Worm (Caenorhabditis elegans) whole organism, L2 larva: ENCODE data around the gene str-93.

Experiments used
- C34F6.9 ChIP-seq: fragments of 150-350 bp; optimal IDR thresholded peaks from 2 replicates; lab custom pipeline; 2014; ENCODE audit warnings: missing biosample characterization, missing genetic modification characterization
- F13H6.1 ChIP-seq: sonication (generic microtip); optimal IDR thresholded peaks from 2 replicates; lab custom pipeline; 2016; ENCODE audit warnings: missing genetic modification characterization, missing compliant biosample characterization
- R02D3.7 ChIP-seq: fragments of 150-350 bp; optimal IDR thresholded peaks from 2 replicates; lab custom pipeline; 2014; ENCODE audit warnings: missing biosample characterization, missing genetic modification characterization
- Y55F3AM.14 ChIP-seq: fragments of 200-800 bp; sonication (Bioruptor generic); optimal IDR thresholded peaks from 2 replicates; lab custom pipeline; 2018; ENCODE audit warnings: mild to moderate bottlenecking, missing genetic modification characterization, missing compliant biosample characterization
- ZK546.5 ChIP-seq: sonication (generic microtip); optimal IDR thresholded peaks from 2 replicates; lab custom pipeline; 2017; ENCODE audit warnings: missing biosample characterization, missing genetic modification characterization
- aly-2 ChIP-seq: fragments of 150-350 bp; optimal IDR thresholded peaks from 2 replicates; lab custom pipeline; 2014; ENCODE audit warnings: missing biosample characterization, missing genetic modification characterization
- blmp-1 ChIP-seq: sonication (generic microtip); optimal IDR thresholded peaks from 2 replicates; lab custom pipeline; 2017; ENCODE audit warnings: missing genetic modification characterization, mild to moderate bottlenecking, missing compliant biosample characterization, antibody characterized with exemption, moderate library complexity; ENCODE audit not compliant: insufficient read depth
- crh-2 ChIP-seq: sonication (generic microtip); optimal IDR thresholded peaks from 2 replicates; lab custom pipeline; 2017; ENCODE audit warnings: missing biosample characterization, missing genetic modification characterization
- egl-27 ChIP-seq: sonication (generic microtip); optimal IDR thresholded peaks from 3 replicates; lab custom pipeline; 2017; ENCODE audit warnings: missing biosample characterization, missing genetic modification reagents, missing genetic modification characterization
- elt-1 ChIP-seq: fragments of 150-350 bp; optimal IDR thresholded peaks from 2 replicates; lab custom pipeline; 2014; ENCODE audit warnings: missing biosample characterization, missing genetic modification characterization
- elt-3 ChIP-seq: sonication (generic microtip); optimal IDR thresholded peaks from 2 replicates; lab custom pipeline; 2017; ENCODE audit warnings: missing biosample characterization, missing genetic modification characterization
- fos-1 ChIP-seq: fragments of 150-350 bp; optimal IDR thresholded peaks from 2 replicates; lab custom pipeline; 2014; ENCODE audit warnings: missing biosample characterization, missing genetic modification characterization
- gmeb-1 ChIP-seq: fragments of 150-350 bp; optimal IDR thresholded peaks from 2 replicates; lab custom pipeline; 2014; ENCODE audit warnings: missing biosample characterization, missing genetic modification characterization
- lin-39 ChIP-seq: fragments of 150-350 bp; optimal IDR thresholded peaks from 2 replicates; lab custom pipeline; 2014; ENCODE audit warnings: missing biosample characterization, missing genetic modification reagents, missing genetic modification characterization
- lsy-2 ChIP-seq, 2 experiments: fragments of 150-350 bp in 1 of 2; sonication (generic microtip) in 1 of 2; optimal IDR thresholded peaks; 2 replicates each; lab custom pipeline; 2014 to 2017; ENCODE audit warnings: missing biosample characterization in 2 of 2, missing genetic modification characterization in 2 of 2
- mab-5 ChIP-seq: fragments of 150-350 bp; optimal IDR thresholded peaks from 2 replicates; lab custom pipeline; 2014; ENCODE audit warnings: missing biosample characterization, missing genetic modification characterization
- mbf-1 ChIP-seq: sonication (generic microtip); optimal IDR thresholded peaks from 2 replicates; lab custom pipeline; 2017; ENCODE audit warnings: missing biosample characterization, missing genetic modification characterization
- nhr-10 ChIP-seq: sonication (generic microtip); optimal IDR thresholded peaks from 2 replicates; lab custom pipeline; 2017; ENCODE audit warnings: missing biosample characterization, missing genetic modification characterization
- nhr-12 ChIP-seq: fragments of 150-350 bp; optimal IDR thresholded peaks from 2 replicates; lab custom pipeline; 2014; ENCODE audit warnings: missing biosample characterization, missing genetic modification characterization
- nhr-129 ChIP-seq: fragments of 150-350 bp; optimal IDR thresholded peaks from 2 replicates; lab custom pipeline; 2014; ENCODE audit warnings: missing biosample characterization, missing genetic modification characterization
- nhr-23 ChIP-seq: fragments of 150-350 bp; optimal IDR thresholded peaks from 2 replicates; lab custom pipeline; 2014; ENCODE audit warnings: missing biosample characterization, missing genetic modification reagents, missing genetic modification characterization
- nhr-6 ChIP-seq: fragments of 150-350 bp; optimal IDR thresholded peaks from 2 replicates; lab custom pipeline; 2014; ENCODE audit warnings: missing biosample characterization, missing genetic modification characterization
- nhr-77 ChIP-seq: fragments of 150-350 bp; optimal IDR thresholded peaks from 2 replicates; lab custom pipeline; 2014; ENCODE audit warnings: missing biosample characterization, missing genetic modification characterization
- peb-1 ChIP-seq: fragments of 150-350 bp; optimal IDR thresholded peaks from 2 replicates; lab custom pipeline; 2014; ENCODE audit warnings: missing biosample characterization, missing genetic modification characterization
- sem-4 ChIP-seq: fragments of 150-350 bp; optimal IDR thresholded peaks from 2 replicates; lab custom pipeline; 2014; ENCODE audit warnings: missing biosample characterization, missing genetic modification reagents, missing genetic modification characterization
- sma-3 ChIP-seq: sonication (generic microtip); optimal IDR thresholded peaks from 2 replicates; lab custom pipeline; 2016; ENCODE audit warnings: missing genetic modification reagents, missing genetic modification characterization, missing compliant biosample characterization
- sma-9 ChIP-seq, 2 experiments: fragments of 150-350 bp in 1 of 2; sonication (generic microtip) in 1 of 2; optimal IDR thresholded peaks; 2 replicates each; lab custom pipeline; 2014 to 2016; ENCODE audit warnings: missing genetic modification characterization in 2 of 2, mild to moderate bottlenecking in 1 of 2, missing biosample characterization in 1 of 2, missing compliant biosample characterization in 1 of 2, missing genetic modification reagents in 1 of 2, moderate library complexity in 1 of 2
- snpc-4 ChIP-seq: fragments of 150-350 bp; optimal IDR thresholded peaks from 2 replicates; lab custom pipeline; 2014; ENCODE audit warnings: missing biosample characterization, missing genetic modification characterization
- unc-39 ChIP-seq: fragments of 150-350 bp; optimal IDR thresholded peaks from 2 replicates; lab custom pipeline; 2014; ENCODE audit warnings: missing biosample characterization, missing genetic modification characterization
- unc-62 ChIP-seq: fragments of 150-350 bp; optimal IDR thresholded peaks from 2 replicates; lab custom pipeline; 2014; ENCODE audit warnings: missing biosample characterization, missing genetic modification reagents, missing genetic modification characterization
- zag-1 ChIP-seq: fragments of 150-350 bp; optimal IDR thresholded peaks from 2 replicates; lab custom pipeline; 2014; ENCODE audit warnings: missing biosample characterization, missing genetic modification characterization
- ztf-1 ChIP-seq: fragments of 200-800 bp; sonication (Bioruptor generic); conservative IDR thresholded peaks from 2 replicates; pipeline ENCODE4 v1.3.6; 2022; ENCODE audit warnings: missing genetic modification characterization, missing compliant biosample characterization
- ztf-11 ChIP-seq: sonication (generic microtip); optimal IDR thresholded peaks from 2 replicates; lab custom pipeline; 2017; ENCODE audit warnings: missing biosample characterization, missing genetic modification characterization
- ztf-4 ChIP-seq: fragments of 150-350 bp; optimal IDR thresholded peaks from 2 replicates; lab custom pipeline; 2014; ENCODE audit warnings: missing biosample characterization, missing genetic modification characterization

Gene str-93

ce11 chrV:17673343-17673742, at the start of gene str-93:
str-93 (minus strand) TSS chrV:17673443.
- TF ChIP-seq lin-39 = no peak
- TF ChIP-seq mab-5 (tag; lab: Kevin White, UChicago) = no peak
- TF ChIP-seq R02D3.7 (tag; lab: Kevin White, UChicago) = no peak
- TF ChIP-seq sem-4 (tag; lab: Kevin White, UChicago) = no peak
- TF ChIP-seq unc-39 (tag; lab: Kevin White, UChicago) = no peak
- no peak for TF ChIP-seq elt-1 (tag; lab: Kevin White, UChicago)
- no peak for TF ChIP-seq fos-1 (tag; lab: Kevin White, UChicago)
- TF ChIP-seq snpc-4 (tag; lab: Kevin White, UChicago) = no peak
- TF ChIP-seq ztf-4 (tag; lab: Kevin White, UChicago) = no peak
- TF ChIP-seq blmp-1 (tag; lab: Kevin White, UChicago) = no peak
- TF ChIP-seq F13H6.1 = no peak
- TF ChIP-seq nhr-77 = no peak
- TF ChIP-seq sma-9 (GFP tag; optimal IDR thresholded peaks at IDR 0.05; lab: Kevin White, UChicago) = no peak
- TF ChIP-seq sma-9 (tag; optimal IDR thresholded peaks at IDR 0.05; lab: Kevin White, UChicago) = no peak
- no peak for TF ChIP-seq nhr-10
- TF ChIP-seq nhr-23 (tag; lab: Kevin White, UChicago) = no peak
- no peak for TF ChIP-seq nhr-6 (tag; lab: Kevin White, UChicago)
- no peak for TF ChIP-seq zag-1 (tag; lab: Kevin White, UChicago)
- TF ChIP-seq Y55F3AM.14 (GFP tag; lab: Kevin White, UChicago) = no peak
- TF ChIP-seq egl-27 = no peak

ce11 chrV:17722553-17722952, 49.3 kb upstream of the str-93 start:
- TF ChIP-seq nhr-129 (tag; lab: Kevin White, UChicago) = no peak
- no peak for TF ChIP-seq sma-3 (GFP tag; lab: Kevin White, UChicago)
- no peak for TF ChIP-seq egl-27
- no peak for TF ChIP-seq unc-62 (GFP tag; lab: Kevin White, UChicago)

DNA sequence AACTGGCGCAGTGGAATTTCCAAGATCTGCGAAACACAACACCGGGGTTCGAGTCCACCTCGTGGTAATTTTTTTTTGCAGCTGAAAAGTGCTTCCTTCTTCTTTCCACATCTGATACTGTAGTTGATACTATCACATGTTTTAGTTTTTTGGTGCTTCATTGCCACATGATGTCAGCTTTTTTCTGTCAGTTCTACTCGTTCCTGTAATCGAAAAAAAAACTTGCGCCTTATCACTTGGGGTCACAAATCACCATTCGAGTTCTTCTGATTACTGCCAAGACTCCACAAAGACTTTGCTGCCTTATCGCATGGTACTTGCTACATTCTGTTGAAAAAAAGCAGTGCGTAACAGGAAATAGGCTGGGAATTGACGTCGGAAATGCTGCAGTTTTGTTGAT, 48.5 kb upstream of the str-93 start:
- TF ChIP-seq gmeb-1 (tag; lab: Kevin White, UChicago) (peak; percentile 20), lsy-2 (tag; optimal IDR thresholded peaks at IDR 0.05; lab: Kevin White, UChicago) (no peak), sma-9 (GFP tag; optimal IDR thresholded peaks at IDR 0.05; lab: Kevin White, UChicago) (peak; percentile 62), sma-9 (tag; optimal IDR thresholded peaks at IDR 0.05; lab: Kevin White, UChicago) (no peak), nhr-129 (tag; lab: Kevin White, UChicago) (peak; percentile 28), fos-1 (tag; lab: Kevin White, UChicago) (peak; percentile 75)

DNA sequence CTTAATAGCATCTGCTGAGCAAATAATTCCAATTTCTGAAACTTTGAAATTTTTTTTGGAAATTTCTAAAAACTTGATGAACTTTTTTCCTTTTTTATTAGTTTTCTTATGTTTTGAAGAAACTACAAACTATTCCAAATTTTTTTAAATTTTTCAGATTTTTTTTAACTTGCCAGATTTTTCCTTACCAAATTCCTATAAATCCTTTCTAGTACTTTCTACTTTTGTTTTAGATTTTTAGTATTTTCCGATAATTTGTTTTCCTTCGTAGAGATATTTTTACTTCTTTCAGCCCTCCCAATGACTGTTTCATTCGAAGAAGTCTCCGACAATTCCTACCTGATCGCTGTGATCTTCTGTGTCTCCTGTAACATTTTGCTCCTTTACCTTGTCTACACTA, 45.4 kb upstream of the str-93 start, which contains the start of gene str-77:
Gene str-77 (plus strand): TSS at position 301 of the 400 bp plus-strand sequence.
- TF ChIP-seq R02D3.7 (tag; lab: Kevin White, UChicago) (no peak), elt-3 (tag; lab: Kevin White, UChicago) (no peak), C34F6.9 (tag; lab: Kevin White, UChicago) (no peak), ztf-1 (GFP tag; lab: Robert Waterston, UW) (no peak), ZK546.5 (tag; lab: Kevin White, UChicago) (no peak), peb-1 (tag; lab: Kevin White, UChicago) (no peak), blmp-1 (tag; lab: Kevin White, UChicago) (no peak), sma-9 (GFP tag; optimal IDR thresholded peaks at IDR 0.05; lab: Kevin White, UChicago) (no peak), sma-9 (tag; optimal IDR thresholded peaks at IDR 0.05; lab: Kevin White, UChicago) (no peak), ztf-11 (no peak), nhr-129 (tag; lab: Kevin White, UChicago) (no peak)

ce11 chrV:17714330-17714729, 41.1 kb upstream of the str-93 start, which contains the start of gene twk-33:
twk-33 (minus strand) TSS chrV:17714377.
- TF ChIP-seq C34F6.9 (tag; lab: Kevin White, UChicago) = no peak
- TF ChIP-seq fos-1 (tag; lab: Kevin White, UChicago) = peak; percentile 91
- no peak for TF ChIP-seq sma-3 (GFP tag; lab: Kevin White, UChicago)
- TF ChIP-seq crh-2 (tag; lab: Kevin White, UChicago) = peak; percentile 15
- peak; percentile 51 for TF ChIP-seq gmeb-1 (tag; lab: Kevin White, UChicago)

DNA sequence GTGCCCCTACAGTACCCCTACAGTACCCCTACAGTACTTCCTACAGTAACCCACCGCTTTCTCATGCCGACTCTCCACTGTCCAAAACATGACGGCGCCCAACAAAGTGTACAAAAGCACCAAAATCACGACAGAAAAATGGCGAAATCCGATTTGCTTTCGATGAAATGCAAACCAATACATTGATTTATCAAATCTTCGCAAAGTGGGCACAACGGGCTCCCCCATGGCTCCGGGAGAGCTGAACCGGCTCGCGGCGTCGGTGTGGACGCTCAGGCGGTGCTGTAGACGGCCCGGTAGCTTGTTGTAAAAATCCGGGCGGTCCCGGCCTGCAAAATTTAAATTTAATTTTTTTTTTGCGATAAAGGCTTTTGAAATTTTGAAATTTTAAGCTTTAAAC, 39.1 kb upstream of the str-93 start:
- TF ChIP-seq sem-4 (tag; lab: Kevin White, UChicago) (no peak), mbf-1 (tag; lab: Kevin White, UChicago) (no peak), nhr-12 (tag; lab: Kevin White, UChicago) (no peak), lin-39 (no peak), nhr-23 (tag; lab: Kevin White, UChicago) (no peak), zag-1 (tag; lab: Kevin White, UChicago) (no peak), ZK546.5 (tag; lab: Kevin White, UChicago) (no peak), blmp-1 (tag; lab: Kevin White, UChicago) (no peak), aly-2 (tag; lab: Kevin White, UChicago) (no peak)
